Worm (Caenorhabditis elegans): ENCODE measurements around the gene pdha-1.

- TF ChIP-seq elt-3 (tag; optimal IDR thresholded peaks at IDR 0.05) (no peak), pqm-1 (tag; optimal IDR thresholded peaks at IDR 0.05) (no peak), nhr-28 (tag; optimal IDR thresholded peaks at IDR 0.05) (no peak), nhr-12 (tag; optimal IDR thresholded peaks at IDR 0.05) (no peak), lir-3 (tag; optimal IDR thresholded peaks at IDR 0.05; ENCODE audit: poor library complexity) (no peak), ztf-11 (tag; optimal IDR thresholded peaks at IDR 0.05) (no peak), vab-15 (tag; optimal IDR thresholded peaks at IDR 0.05) (no peak), skn-1 (tag; optimal IDR thresholded peaks at IDR 0.05) (no peak)
Observed at ce11 chrII:8028730-8029129, 37.4 kb upstream of the pdha-1 start.

All from whole organism, L1 larva.